Worm (Caenorhabditis elegans) whole organism, L3 larva: ENCODE data around the gene lfi-1.

Experiments
- R02D3.7 ChIP-seq: fragments of 150-350 bp; optimal IDR thresholded peaks from 2 replicates; lab custom pipeline; 2014; ENCODE audit warnings: missing biosample characterization, missing genetic modification characterization
- ZK546.5 ChIP-seq: sonication (generic microtip); optimal IDR thresholded peaks from 2 replicates; lab custom pipeline; 2017; ENCODE audit warnings: missing biosample characterization, missing genetic modification characterization
- aly-2 ChIP-seq: fragments of 150-350 bp; optimal IDR thresholded peaks from 2 replicates; lab custom pipeline; 2014; ENCODE audit warnings: missing biosample characterization, missing genetic modification characterization
- ama-1 ChIP-seq: fragments of 150-350 bp; optimal IDR thresholded peaks from 2 replicates; lab custom pipeline; 2018
- ceh-16 ChIP-seq: sonication (generic microtip); optimal IDR thresholded peaks from 2 replicates; lab custom pipeline; 2017; ENCODE audit warnings: missing biosample characterization, missing genetic modification characterization
- ceh-28 ChIP-seq: fragments of 150-350 bp; optimal IDR thresholded peaks from 2 replicates; lab custom pipeline; 2014; ENCODE audit warnings: missing biosample characterization, missing genetic modification reagents, missing genetic modification characterization
- ceh-82 ChIP-seq: fragments of 150-350 bp; optimal IDR thresholded peaks from 2 replicates; lab custom pipeline; 2014; ENCODE audit warnings: missing biosample characterization, missing genetic modification characterization
- daf-12 ChIP-seq: fragments of 150-350 bp; optimal IDR thresholded peaks from 2 replicates; lab custom pipeline; 2014; ENCODE audit warnings: missing biosample characterization, missing genetic modification reagents, missing genetic modification characterization
- egl-27 ChIP-seq: sonication (generic microtip); optimal IDR thresholded peaks from 4 replicates; lab custom pipeline; 2017; ENCODE audit warnings: missing biosample characterization, missing genetic modification reagents, missing genetic modification characterization
- egl-5 ChIP-seq: fragments of 150-350 bp; optimal IDR thresholded peaks from 2 replicates; lab custom pipeline; 2017; ENCODE audit warnings: missing biosample characterization, missing genetic modification reagents, missing genetic modification characterization, inconsistent platforms
- elt-1 ChIP-seq: fragments of 150-350 bp; optimal IDR thresholded peaks from 2 replicates; lab custom pipeline; 2014; ENCODE audit warnings: missing biosample characterization, missing genetic modification characterization
- elt-2 ChIP-seq: sonication (generic microtip); optimal IDR thresholded peaks from 2 replicates; lab custom pipeline; 2016; ENCODE audit warnings: missing genetic modification reagents, mild to moderate bottlenecking, missing genetic modification characterization, missing compliant biosample characterization
- elt-3 ChIP-seq, 3 experiments: fragments of 150-350 bp in 1 of 3; sonication (generic microtip) in 2 of 3; optimal IDR thresholded peaks; 2 replicates in 2 of 3; 4 replicates in 1 of 3; lab custom pipeline; 2014 to 2017; ENCODE audit warnings: missing biosample characterization in 3 of 3, missing genetic modification characterization in 3 of 3
- eor-1 ChIP-seq, 2 experiments: fragments of 150-350 bp; optimal IDR thresholded peaks; 2 replicates each; lab custom pipeline; 2014 to 2018; ENCODE audit warnings: missing biosample characterization in 2 of 2, missing genetic modification characterization in 2 of 2
- fkh-10 ChIP-seq: sonication (generic microtip); optimal IDR thresholded peaks from 2 replicates; lab custom pipeline; 2017; ENCODE audit warnings: missing biosample characterization, missing genetic modification reagents, missing genetic modification characterization
- fkh-2 ChIP-seq: fragments of 150-350 bp; optimal IDR thresholded peaks from 2 replicates; lab custom pipeline; 2014; ENCODE audit warnings: missing biosample characterization, missing genetic modification reagents, missing genetic modification characterization
- fos-1 ChIP-seq: fragments of 150-350 bp; optimal IDR thresholded peaks from 2 replicates; lab custom pipeline; 2014; ENCODE audit warnings: missing biosample characterization, missing genetic modification characterization
- hmg-11 ChIP-seq: sonication (generic microtip); optimal IDR thresholded peaks from 2 replicates; lab custom pipeline; 2016; ENCODE audit warnings: missing genetic modification characterization, missing compliant biosample characterization
- jun-1 ChIP-seq: fragments of 150-350 bp; optimal IDR thresholded peaks from 2 replicates; lab custom pipeline; 2014; ENCODE audit warnings: missing biosample characterization, missing genetic modification reagents, missing genetic modification characterization
- lin-15B ChIP-seq: fragments of 150-350 bp; optimal IDR thresholded peaks from 2 replicates; lab custom pipeline; 2014; ENCODE audit warnings: missing biosample characterization, missing genetic modification characterization
- lin-39 ChIP-seq: fragments of 150-350 bp; optimal IDR thresholded peaks from 2 replicates; lab custom pipeline; 2018; ENCODE audit warnings: missing biosample characterization, missing genetic modification reagents, missing genetic modification characterization
- lsy-12 ChIP-seq: sonication (generic microtip); optimal IDR thresholded peaks from 2 replicates; lab custom pipeline; 2016; ENCODE audit warnings: mild to moderate bottlenecking, missing genetic modification characterization, missing compliant biosample characterization
- mdl-1 ChIP-seq: fragments of 150-350 bp; optimal IDR thresholded peaks from 2 replicates; lab custom pipeline; 2014; ENCODE audit warnings: missing biosample characterization, missing genetic modification characterization
- mml-1 ChIP-seq: fragments of 150-350 bp; sonication (generic microtip); optimal IDR thresholded peaks from 3 replicates; lab custom pipeline; 2014; ENCODE audit warnings: missing biosample characterization, missing genetic modification characterization
- nfya-1 ChIP-seq: sonication (generic microtip); optimal IDR thresholded peaks from 2 replicates; lab custom pipeline; 2017; ENCODE audit warnings: missing genetic modification characterization, mild to moderate bottlenecking, missing compliant biosample characterization, antibody characterized with exemption, moderate library complexity; ENCODE audit not compliant: insufficient read depth
- nhr-11 ChIP-seq: fragments of 150-350 bp; optimal IDR thresholded peaks from 2 replicates; lab custom pipeline; 2014; ENCODE audit warnings: missing biosample characterization, missing genetic modification characterization
- nhr-12 ChIP-seq: fragments of 150-350 bp; optimal IDR thresholded peaks from 2 replicates; lab custom pipeline; 2014; ENCODE audit warnings: missing biosample characterization, missing genetic modification characterization
- nhr-23 ChIP-seq: fragments of 150-350 bp; optimal IDR thresholded peaks from 2 replicates; lab custom pipeline; 2014; ENCODE audit warnings: missing biosample characterization, missing genetic modification reagents, missing genetic modification characterization
- nhr-237 ChIP-seq: fragments of 150-350 bp; optimal IDR thresholded peaks from 2 replicates; lab custom pipeline; 2014; ENCODE audit warnings: missing biosample characterization, missing genetic modification characterization
- nhr-25 ChIP-seq: sonication (generic microtip); optimal IDR thresholded peaks from 2 replicates; lab custom pipeline; 2017; ENCODE audit warnings: missing biosample characterization, missing genetic modification characterization
- nhr-28 ChIP-seq: fragments of 150-350 bp; optimal IDR thresholded peaks from 2 replicates; lab custom pipeline; 2014; ENCODE audit warnings: missing biosample characterization, missing genetic modification characterization
- nhr-67 ChIP-seq: fragments of 150-350 bp; optimal IDR thresholded peaks from 2 replicates; lab custom pipeline; 2014; ENCODE audit warnings: missing biosample characterization, missing genetic modification characterization
- nhr-76 ChIP-seq: fragments of 150-350 bp; sonication (generic microtip); optimal IDR thresholded peaks from 5 replicates; lab custom pipeline; 2014; ENCODE audit warnings: missing biosample characterization, missing genetic modification characterization
- nhr-77 ChIP-seq: fragments of 150-350 bp; optimal IDR thresholded peaks from 2 replicates; lab custom pipeline; 2014; ENCODE audit warnings: missing biosample characterization, missing genetic modification characterization
- pha-4 ChIP-seq: fragments of 150-350 bp; optimal IDR thresholded peaks from 2 replicates; lab custom pipeline; 2014; ENCODE audit warnings: missing biosample characterization, missing genetic modification reagents, missing genetic modification characterization
- pqm-1 ChIP-seq: fragments of 150-350 bp; optimal IDR thresholded peaks from 2 replicates; lab custom pipeline; 2017; ENCODE audit warnings: missing biosample characterization, missing genetic modification characterization, inconsistent platforms
- sea-2 ChIP-seq: fragments of 150-350 bp; sonication (generic microtip); optimal IDR thresholded peaks from 4 replicates; lab custom pipeline; 2014; ENCODE audit warnings: missing biosample characterization, missing genetic modification reagents, missing genetic modification characterization
- snpc-4 ChIP-seq: fragments of 150-350 bp; optimal IDR thresholded peaks from 2 replicates; lab custom pipeline; 2014; ENCODE audit warnings: missing biosample characterization, missing genetic modification characterization
- tbx-2 ChIP-seq: sonication (generic microtip); optimal IDR thresholded peaks from 2 replicates; lab custom pipeline; 2016; ENCODE audit warnings: mild to moderate bottlenecking, missing genetic modification characterization, missing compliant biosample characterization
- unc-39 ChIP-seq: sonication (generic microtip); optimal IDR thresholded peaks from 4 replicates; lab custom pipeline; 2017; ENCODE audit warnings: missing biosample characterization, missing genetic modification characterization
- unc-62 ChIP-seq: fragments of 150-350 bp; sonication (generic microtip); optimal IDR thresholded peaks from 4 replicates; lab custom pipeline; 2014; ENCODE audit warnings: missing biosample characterization, missing genetic modification reagents, missing genetic modification characterization
- zag-1 ChIP-seq: fragments of 150-350 bp; optimal IDR thresholded peaks from 2 replicates; lab custom pipeline; 2014; ENCODE audit warnings: missing biosample characterization, missing genetic modification characterization
- ztf-11 ChIP-seq: fragments of 150-350 bp; optimal IDR thresholded peaks from 2 replicates; lab custom pipeline; 2014; ENCODE audit warnings: missing biosample characterization, missing genetic modification characterization
- ztf-4 ChIP-seq: fragments of 150-350 bp; optimal IDR thresholded peaks from 2 replicates; lab custom pipeline; 2014; ENCODE audit warnings: missing biosample characterization, missing genetic modification characterization

The lfi-1 gene

ce11 chrX:5018062-5018653 lies 41.5 kb downstream of the lfi-1 start:
- TF ChIP-seq sea-2 (GFP tag; lab: Kevin White, UChicago) (no peak), fkh-2 (tag; lab: Kevin White, UChicago) (no peak), eor-1 (tag; optimal IDR thresholded peaks at IDR 0.05; lab: Kevin White, UChicago) (no peak), nhr-28 (tag; lab: Kevin White, UChicago) (no peak), nhr-237 (tag; lab: Kevin White, UChicago) (no peak), egl-27 (no peak), jun-1 (tag; lab: Kevin White, UChicago) (no peak), mdl-1 (tag; lab: Kevin White, UChicago) (no peak), ztf-11 (tag; lab: Kevin White, UChicago) (no peak), nhr-11 (tag; lab: Kevin White, UChicago) (no peak), lin-15B (tag; lab: Kevin White, UChicago) (no peak), hmg-11 (tag; lab: Kevin White, UChicago) (no peak), elt-1 (no peak), fkh-10 (GFP tag; lab: Kevin White, UChicago) (no peak), nhr-23 (tag; lab: Kevin White, UChicago) (peak; percentile 47), tbx-2 (tag; lab: Kevin White, UChicago) (no peak), daf-12 (tag; lab: Kevin White, UChicago) (no peak), nhr-12 (tag; lab: Kevin White, UChicago) (no peak), ceh-82 (tag; lab: Kevin White, UChicago) (no peak), pqm-1 (tag; lab: Kevin White, UChicago) (peak; percentile 27), nhr-25 (tag; lab: Kevin White, UChicago) (peak; percentile 43), unc-39 (tag; lab: Kevin White, UChicago) (no peak), nhr-67 (no peak), egl-5 (tag; lab: Kevin White, UChicago) (no peak), R02D3.7 (tag; lab: Kevin White, UChicago) (no peak), nhr-77 (tag; lab: Kevin White, UChicago) (no peak), unc-62 (GFP tag; lab: Kevin White, UChicago) (no peak), lsy-12 (tag; lab: Kevin White, UChicago) (no peak), nfya-1 (tag; lab: Kevin White, UChicago) (peak; percentile 19), ZK546.5 (tag; lab: Kevin White, UChicago) (no peak), zag-1 (no peak), ama-1 (lab: Kevin White, UChicago) (no peak), elt-2 (tag; lab: Kevin White, UChicago) (peak; percentile 56), nhr-76 (tag; lab: Kevin White, UChicago) (no peak), pha-4 (peak; percentile 58), fos-1 (tag; lab: Kevin White, UChicago) (no peak), mml-1 (tag; lab: Kevin White, UChicago) (no peak), snpc-4 (tag; lab: Kevin White, UChicago) (peak; percentile 11), ceh-16 (tag; lab: Kevin White, UChicago) (no peak), elt-3 (tag; optimal IDR thresholded peaks at IDR 0.05; lab: Kevin White, UChicago) (no peak), ztf-4 (tag; lab: Kevin White, UChicago) (no peak), lin-39 (tag; lab: Kevin White, UChicago) (peak; percentile 31), ceh-28 (peak; percentile 58), aly-2 (tag; lab: Kevin White, UChicago) (no peak)

ce11 chrX:5020996-5021395 lies 44.4 kb downstream of the lfi-1 start, which contains the start of gene ZC449.2:
TSS of gene ZC449.2 (plus strand) at chrX:5021285.
- TF ChIP-seq pqm-1 (tag; lab: Kevin White, UChicago) (peak; percentile 38), nhr-25 (tag; lab: Kevin White, UChicago) (no peak)
